Worm (Caenorhabditis elegans) whole organism, L1 larva: Measurements from ENCODE around the gene F08B12.4.

Experiments used
- C04F5.9 ChIP-seq: sonication (generic microtip); optimal IDR thresholded peaks from 2 replicates; lab custom pipeline; 2016; ENCODE audit warnings: missing genetic modification characterization, missing compliant biosample characterization
- Y116A8C.19 ChIP-seq: sonication (generic microtip); optimal IDR thresholded peaks from 2 replicates; lab custom pipeline; 2016; ENCODE audit warnings: missing compliant biosample characterization, missing genetic modification characterization, borderline replicate concordance
- aha-1 ChIP-seq: fragments of 150-350 bp; optimal IDR thresholded peaks from 2 replicates; lab custom pipeline; 2014; ENCODE audit warnings: missing biosample characterization, missing genetic modification characterization
- alr-1 ChIP-seq: fragments of 200-800 bp; sonication (Bioruptor generic); optimal IDR thresholded peaks from 2 replicates; lab custom pipeline; 2018; ENCODE audit warnings: borderline replicate concordance, mild to moderate bottlenecking, missing genetic modification characterization, missing compliant biosample characterization
- aly-2 ChIP-seq: fragments of 150-350 bp; optimal IDR thresholded peaks from 2 replicates; lab custom pipeline; 2014; ENCODE audit warnings: missing biosample characterization, missing genetic modification characterization
- ama-1 ChIP-seq: fragments of 150-350 bp; optimal IDR thresholded peaks from 2 replicates; lab custom pipeline; 2014
- blmp-1 ChIP-seq: fragments of 150-350 bp; optimal IDR thresholded peaks from 2 replicates; lab custom pipeline; 2014; ENCODE audit warnings: missing biosample characterization, missing genetic modification characterization
- ceh-63 ChIP-seq: fragments of 200-800 bp; sonication (Bioruptor generic); optimal IDR thresholded peaks from 2 replicates; lab custom pipeline; 2018; ENCODE audit warnings: mild to moderate bottlenecking, missing genetic modification characterization, missing compliant biosample characterization
- ceh-88 ChIP-seq: fragments of 200-800 bp; sonication (Bioruptor generic); IDR thresholded peaks from 2 replicates; pipeline ENCODE4 v1.3.6; 2022; ENCODE audit warnings: missing genetic modification characterization, missing compliant biosample characterization
- ceh-90 ChIP-seq: sonication (generic microtip); optimal IDR thresholded peaks from 2 replicates; lab custom pipeline; 2016; ENCODE audit warnings: missing genetic modification characterization, missing compliant biosample characterization
- dsc-1 ChIP-seq: sonication (generic microtip); optimal IDR thresholded peaks from 2 replicates; lab custom pipeline; 2016; ENCODE audit warnings: mild to moderate bottlenecking, missing genetic modification characterization, missing compliant biosample characterization
- efl-1 ChIP-seq, 4 experiments: fragments of 150-350 bp; optimal IDR thresholded peaks in 3 of 4; peaks in 1 of 4; 1 replicate in 1 of 4; 2 replicates in 3 of 4; lab custom pipeline; 2014; ENCODE audit warnings: missing biosample characterization in 2 of 4, missing genetic modification characterization in 2 of 4, missing genetic modification reagents in 2 of 4
- egl-13 ChIP-seq: sonication (generic microtip); optimal IDR thresholded peaks from 2 replicates; lab custom pipeline; 2016; ENCODE audit warnings: missing genotype, missing genetic modification reagents, missing genetic modification characterization, missing compliant biosample characterization
- elt-2 ChIP-seq: sonication (generic microtip); optimal IDR thresholded peaks from 2 replicates; lab custom pipeline; 2016; ENCODE audit warnings: missing genetic modification characterization, mild to moderate bottlenecking, inconsistent platforms, missing compliant biosample characterization, missing genetic modification reagents
- elt-3 ChIP-seq, 6 experiments: fragments of 150-350 bp in 1 of 6; sonication (generic microtip); optimal IDR thresholded peaks; 2 replicates each; lab custom pipeline; 2017 to 2018; ENCODE audit warnings: missing biosample characterization in 6 of 6, missing genetic modification characterization in 6 of 6, inconsistent platforms in 1 of 6
- fkh-10 ChIP-seq: sonication (generic microtip); optimal IDR thresholded peaks from 2 replicates; lab custom pipeline; 2017; ENCODE audit warnings: missing biosample characterization, missing genetic modification reagents, missing genetic modification characterization
- fkh-8 ChIP-seq: sonication (generic microtip); optimal IDR thresholded peaks from 2 replicates; lab custom pipeline; 2016; ENCODE audit warnings: mild to moderate bottlenecking, missing genetic modification characterization, missing compliant biosample characterization
- hlh-17 ChIP-seq: fragments of 200-800 bp; sonication (Bioruptor generic); optimal IDR thresholded peaks from 2 replicates; lab custom pipeline; 2018; ENCODE audit warnings: missing genetic modification characterization, mild to moderate bottlenecking, missing compliant biosample characterization, moderate library complexity, borderline replicate concordance
- hlh-4 ChIP-seq: sonication (generic microtip); optimal IDR thresholded peaks from 2 replicates; lab custom pipeline; 2016; ENCODE audit warnings: mild to moderate bottlenecking, missing genetic modification characterization, missing compliant biosample characterization
- hpl-2 ChIP-seq: fragments of 150-350 bp; optimal IDR thresholded peaks from 2 replicates; lab custom pipeline; 2014; ENCODE audit warnings: missing biosample characterization, missing genetic modification reagents, missing genetic modification characterization
- irx-1 ChIP-seq: sonication (generic microtip); optimal IDR thresholded peaks from 2 replicates; lab custom pipeline; 2016; ENCODE audit warnings: missing genetic modification characterization, missing compliant biosample characterization
- jun-1 ChIP-seq: fragments of 150-350 bp; optimal IDR thresholded peaks from 2 replicates; lab custom pipeline; 2014; ENCODE audit warnings: missing biosample characterization, missing genetic modification reagents, missing genetic modification characterization
- lin-14 ChIP-seq: fragments of 200-800 bp; sonication (Bioruptor generic); optimal IDR thresholded peaks from 2 replicates; lab custom pipeline; 2018; ENCODE audit warnings: mild to moderate bottlenecking, missing genetic modification characterization, moderate library complexity, missing compliant biosample characterization
- lir-3 ChIP-seq: sonication (generic microtip); optimal IDR thresholded peaks from 2 replicates; lab custom pipeline; 2016; ENCODE audit warnings: mild to moderate bottlenecking, missing genetic modification characterization, moderate library complexity, missing compliant biosample characterization; ENCODE audit not compliant: poor library complexity
- mdl-1 ChIP-seq, 2 experiments: fragments of 150-350 bp; optimal IDR thresholded peaks; 2 replicates each; lab custom pipeline; 2014 to 2017; ENCODE audit warnings: missing biosample characterization in 2 of 2, missing genetic modification characterization in 2 of 2, inconsistent platforms in 1 of 2
- mef-2 ChIP-seq: fragments of 150-350 bp; optimal IDR thresholded peaks from 2 replicates; lab custom pipeline; 2014; ENCODE audit warnings: missing biosample characterization, missing genetic modification characterization
- nhr-11 ChIP-seq: fragments of 150-350 bp; optimal IDR thresholded peaks from 2 replicates; lab custom pipeline; 2014; ENCODE audit warnings: missing biosample characterization, missing genetic modification characterization
- nhr-12 ChIP-seq: sonication (generic microtip); optimal IDR thresholded peaks from 2 replicates; lab custom pipeline; 2017; ENCODE audit warnings: missing biosample characterization, missing genetic modification characterization
- nhr-20 ChIP-seq: sonication (generic microtip); optimal IDR thresholded peaks from 2 replicates; lab custom pipeline; 2016; ENCODE audit warnings: mild to moderate bottlenecking, missing genetic modification characterization, missing compliant biosample characterization
- nhr-71 ChIP-seq: sonication (generic microtip); optimal IDR thresholded peaks from 2 replicates; lab custom pipeline; 2016; ENCODE audit warnings: mild to moderate bottlenecking, missing genetic modification characterization, moderate library complexity, missing compliant biosample characterization
- nhr-77 ChIP-seq: fragments of 150-350 bp; optimal IDR thresholded peaks from 2 replicates; lab custom pipeline; 2014; ENCODE audit warnings: missing biosample characterization, missing genetic modification characterization
- nhr-85 ChIP-seq: sonication (generic microtip); peaks from one replicate; lab custom pipeline; 2016; ENCODE audit warnings: missing genetic modification characterization, inconsistent platforms, missing compliant biosample characterization
- nhr-90 ChIP-seq: sonication (generic microtip); optimal IDR thresholded peaks from 2 replicates; lab custom pipeline; 2016; ENCODE audit warnings: mild to moderate bottlenecking, missing genetic modification characterization, missing compliant biosample characterization; ENCODE audit not compliant: poor library complexity
- rnt-1 ChIP-seq: sonication (generic microtip); optimal IDR thresholded peaks from 2 replicates; lab custom pipeline; 2016; ENCODE audit warnings: mild to moderate bottlenecking, missing genetic modification characterization, moderate library complexity, missing compliant biosample characterization
- tbx-2 ChIP-seq: sonication (generic microtip); optimal IDR thresholded peaks from 2 replicates; lab custom pipeline; 2016; ENCODE audit warnings: missing genetic modification characterization, missing compliant biosample characterization
- unc-62 ChIP-seq: fragments of 150-350 bp; optimal IDR thresholded peaks from 2 replicates; lab custom pipeline; 2014; ENCODE audit warnings: missing biosample characterization, missing genetic modification reagents, missing genetic modification characterization
- unc-86 ChIP-seq: sonication (generic microtip); optimal IDR thresholded peaks from 2 replicates; lab custom pipeline; 2016; ENCODE audit warnings: missing genetic modification characterization, missing compliant biosample characterization
- unc-98 ChIP-seq: fragments of 200-800 bp; sonication (Bioruptor generic); IDR thresholded peaks from 2 replicates; pipeline ENCODE4 v1.3.6; 2022; ENCODE audit warnings: missing genetic modification characterization, missing compliant biosample characterization
- vab-15 ChIP-seq: sonication (generic microtip); optimal IDR thresholded peaks from 2 replicates; lab custom pipeline; 2017; ENCODE audit warnings: missing genotype, mild to moderate bottlenecking, missing genetic modification characterization, missing compliant biosample characterization
- zip-4 ChIP-seq: fragments of 200-800 bp; sonication (Bioruptor generic); optimal IDR thresholded peaks from 2 replicates; lab custom pipeline; 2018; ENCODE audit warnings: mild to moderate bottlenecking, missing genetic modification characterization, moderate library complexity, missing compliant biosample characterization
- ztf-11 ChIP-seq, 2 experiments: sonication (generic microtip); optimal IDR thresholded peaks; 2 replicates each; lab custom pipeline; 2016 to 2017; ENCODE audit warnings: missing genetic modification characterization in 2 of 2, missing biosample characterization in 1 of 2, missing compliant biosample characterization in 1 of 2
- ztf-4 ChIP-seq: fragments of 150-350 bp; optimal IDR thresholded peaks from 2 replicates; lab custom pipeline; 2014; ENCODE audit warnings: missing biosample characterization, missing genetic modification characterization

Gene F08B12.4

DNA sequence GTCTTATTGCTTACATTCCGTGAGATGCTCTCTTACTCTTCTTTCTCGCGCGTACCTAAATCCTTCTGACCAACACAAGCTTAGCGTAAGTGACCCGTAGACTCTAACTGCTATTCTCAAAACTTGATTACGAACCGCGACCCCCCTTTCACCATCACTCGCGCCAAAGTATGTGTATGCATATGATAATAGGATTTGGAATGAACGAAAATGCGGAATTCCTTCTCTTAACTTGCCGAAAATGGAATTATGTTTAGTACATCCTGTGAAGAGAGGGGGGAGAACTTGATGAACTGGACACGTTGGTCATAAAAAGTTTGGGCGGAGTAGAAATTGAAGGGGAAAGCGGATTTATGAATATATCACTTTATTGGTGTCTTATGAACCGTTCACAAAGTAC, 20.6 kb downstream of the F08B12.4 start (continued):
- TF ChIP-seq ztf-11 (tag; optimal IDR thresholded peaks at IDR 0.05; lab: Kevin White, UChicago) (no peak), nhr-77 (tag; lab: Kevin White, UChicago) (no peak), ceh-63 (GFP tag; lab: Kevin White, UChicago) (no peak), fkh-10 (GFP tag; lab: Kevin White, UChicago) (peak; percentile 97), C04F5.9 (tag; lab: Kevin White, UChicago) (no peak), unc-62 (GFP tag; lab: Kevin White, UChicago) (no peak), irx-1 (tag; lab: Kevin White, UChicago) (peak; percentile 1)
- TF ChIP-seq, all 84 proteins: peak for 5

DNA sequence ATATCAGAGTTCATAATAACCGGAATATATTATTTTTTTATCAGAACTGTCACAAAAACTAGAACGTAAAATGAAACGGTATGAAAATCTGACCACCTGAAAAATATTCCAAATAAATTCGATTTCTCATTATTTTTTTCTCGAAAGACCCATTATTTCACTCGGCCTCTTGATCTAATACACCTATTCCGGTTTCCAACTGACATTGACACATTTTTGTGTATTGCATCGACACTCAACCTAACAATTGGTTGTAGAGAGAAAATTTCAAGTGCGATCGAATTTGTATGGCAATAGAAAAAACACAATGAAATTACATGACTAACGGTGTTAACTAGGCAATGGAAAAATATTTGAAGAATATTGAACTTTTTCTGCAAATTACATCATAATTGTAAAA, 21.6 kb downstream of the F08B12.4 start:
- TF ChIP-seq lin-14 (GFP tag; lab: Kevin White, UChicago) (peak; percentile 51), nhr-85 (tag; lab: Kevin White, UChicago) (peak; percentile 83), nhr-11 (tag; lab: Kevin White, UChicago) (no peak)

DNA sequence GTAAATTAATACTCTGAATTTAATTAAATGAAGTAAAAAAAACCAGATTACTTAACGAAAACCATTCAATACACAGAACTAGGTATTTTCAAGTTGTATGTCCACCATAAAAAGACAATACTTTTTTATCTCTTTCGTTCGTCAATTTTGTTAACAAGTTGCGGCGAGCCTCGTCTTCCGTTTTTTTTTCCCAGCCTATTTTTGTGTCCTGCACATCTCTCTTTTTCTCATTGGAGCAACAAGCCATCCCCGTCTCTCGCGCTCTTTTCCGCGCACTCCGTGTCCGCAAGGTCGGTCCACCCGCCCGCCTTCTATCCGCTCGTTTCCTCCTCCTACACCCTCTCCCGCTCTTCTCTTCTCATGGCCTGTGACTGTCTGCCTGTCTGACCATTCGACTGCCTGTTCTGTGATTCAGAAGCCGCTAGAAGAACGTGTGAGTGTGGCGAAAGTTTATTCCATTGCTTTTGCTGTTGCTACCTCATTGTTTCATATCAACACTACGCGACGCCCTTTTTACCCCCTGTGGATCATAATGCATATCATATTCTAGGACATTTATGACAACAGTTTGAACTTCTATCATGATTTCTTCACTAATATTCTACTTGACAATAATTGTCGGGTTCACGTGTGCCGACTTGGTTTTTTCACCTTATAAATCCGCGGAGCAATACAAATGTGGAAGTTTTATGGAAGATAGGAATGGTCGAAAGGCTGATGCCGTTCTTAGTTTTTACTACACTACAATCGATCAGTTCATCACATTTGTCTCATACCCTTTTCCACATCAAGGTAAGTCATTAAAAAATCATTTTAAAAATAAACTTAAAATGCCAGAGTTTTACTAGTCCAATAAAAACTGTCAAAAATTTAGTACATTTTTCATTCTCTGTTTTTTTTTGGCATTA, 22.7 kb downstream of the F08B12.4 start, which contains the start of the genes F08B12.11 and prmn-1:
F08B12.11 (plus strand) TSS at position 521 of the 908 bp plus-strand sequence.
prmn-1 (plus strand) TSS at position 551 of the 908 bp plus-strand sequence.
- TF ChIP-seq nhr-20 (tag; lab: Kevin White, UChicago) (no peak), blmp-1 (peak; percentile 56), rnt-1 (tag; lab: Kevin White, UChicago) (no peak), efl-1 (optimal IDR thresholded peaks at IDR 0.05; lab: Kevin White, UChicago) (no peak), efl-1 (GFP tag; optimal IDR thresholded peaks at IDR 0.05 in 1 of 2; lab: Kevin White, UChicago) (no peak), alr-1 (tag; lab: Kevin White, UChicago) (no peak), hlh-17 (GFP tag; lab: Kevin White, UChicago) (no peak), egl-13 (tag; lab: Kevin White, UChicago) (no peak), lin-14 (GFP tag; lab: Kevin White, UChicago) (peak; percentile 24), ztf-4 (no peak), ceh-88 (no peak), aly-2 (tag; lab: Kevin White, UChicago) (no peak), elt-2 (tag; lab: Kevin White, UChicago) (no peak)

DNA sequence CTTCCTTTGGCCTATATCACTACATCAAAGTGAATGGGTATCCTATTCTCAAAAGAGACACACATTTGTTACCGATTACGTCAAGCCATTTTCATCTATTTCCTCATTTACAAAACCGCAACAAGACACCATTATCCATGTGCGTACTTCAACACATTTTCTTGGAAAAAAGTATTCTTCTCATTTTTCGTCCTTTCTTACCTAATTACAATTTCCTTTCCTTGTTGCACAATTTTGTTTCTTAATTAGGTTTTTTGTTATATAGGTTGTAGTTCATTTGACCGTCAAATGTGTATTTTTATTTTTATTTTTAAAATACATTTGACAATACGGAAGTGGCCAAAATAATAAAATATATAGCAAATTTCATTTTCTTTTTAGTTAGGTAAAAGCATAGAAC, 24.2 kb downstream of the F08B12.4 start:
- no peak for TF ChIP-seq nhr-12 (tag; lab: Kevin White, UChicago)
- TF ChIP-seq blmp-1 = peak; percentile 9
- TF ChIP-seq ztf-4 = no peak
- TF ChIP-seq zip-4 (GFP tag; lab: Kevin White, UChicago) = no peak
- no peak for TF ChIP-seq aly-2 (tag; lab: Kevin White, UChicago)
- no peak for TF ChIP-seq tbx-2 (tag; lab: Kevin White, UChicago)
- no peak for TF ChIP-seq ceh-90 (tag; lab: Kevin White, UChicago)
- TF ChIP-seq nhr-90 (tag; lab: Kevin White, UChicago) = no peak
- no peak for TF ChIP-seq hlh-4 (tag; lab: Kevin White, UChicago)
- TF ChIP-seq lir-3 (tag; lab: Kevin White, UChicago) = no peak
- peak; percentile 13 for TF ChIP-seq unc-86 (tag; lab: Kevin White, UChicago)
- no peak for TF ChIP-seq ama-1
- TF ChIP-seq Y116A8C.19 (tag; lab: Kevin White, UChicago) = no peak
- TF ChIP-seq egl-13 (tag; lab: Kevin White, UChicago) = no peak
- no peak for TF ChIP-seq hlh-17 (GFP tag; lab: Kevin White, UChicago)
- TF ChIP-seq nhr-11 (tag; lab: Kevin White, UChicago) = no peak
- TF ChIP-seq unc-62 (GFP tag; lab: Kevin White, UChicago) = no peak
- no peak for TF ChIP-seq jun-1 (tag; lab: Kevin White, UChicago)
- no peak for TF ChIP-seq elt-3 (tag; optimal IDR thresholded peaks at IDR 0.05; lab: Kevin White, UChicago)
- TF ChIP-seq dsc-1 (tag; lab: Kevin White, UChicago) = peak; percentile 34
- TF ChIP-seq fkh-10 (GFP tag; lab: Kevin White, UChicago) = no peak
- TF ChIP-seq mdl-1 (tag; optimal IDR thresholded peaks at IDR 0.05; lab: Kevin White, UChicago) = no peak
- TF ChIP-seq ceh-63 (GFP tag; lab: Kevin White, UChicago) = no peak
- no peak for TF ChIP-seq aha-1 (tag; lab: Kevin White, UChicago)
- TF ChIP-seq nhr-71 = peak; percentile 28
- TF ChIP-seq unc-98 (GFP tag; lab: Robert Waterston, UW) = no peak
- no peak for TF ChIP-seq fkh-8
- TF ChIP-seq lin-14 (GFP tag; lab: Kevin White, UChicago) = peak; percentile 75
- no peak for TF ChIP-seq mef-2 (tag; lab: Kevin White, UChicago)
- no peak for TF ChIP-seq vab-15
- no peak for TF ChIP-seq hpl-2 (GFP tag; lab: Kevin White, UChicago)
- TF ChIP-seq, all 84 proteins: peak for 5
